Fruit fly (Drosophila melanogaster) whole organism, embryonic: Measurements from ENCODE around the gene Tasp1.

Experiments
- Ada2b ChIP-seq: fragments of 200-800 bp; sonication (Bioruptor generic); IDR thresholded peaks from 2 replicates; pipeline ENCODE4 v1.3.6; 2022; ENCODE audit warnings: missing biosample characterization, missing genetic modification characterization
- Aef1 ChIP-seq: fragments of 200-800 bp; sonication (Bioruptor generic); IDR thresholded peaks from 3 replicates; pipeline ENCODE4 v1.3.6; 2022; ENCODE audit warnings: missing biosample characterization, missing genetic modification characterization
- CG11085 ChIP-seq: fragments of 200-800 bp; sonication (Bioruptor generic); IDR thresholded peaks from 2 replicates; pipeline ENCODE4 v1.3.6; 2022; ENCODE audit warnings: missing biosample characterization, missing genetic modification characterization
- CG11504 ChIP-seq: fragments of 200-800 bp; sonication (Bioruptor generic); optimal IDR thresholded peaks from 3 replicates; lab custom pipeline; 2019; ENCODE audit warnings: missing biosample characterization, mild to moderate bottlenecking, missing genetic modification characterization, moderate library complexity
- CG12155 ChIP-seq: fragments of 200-800 bp; sonication (Bioruptor generic); optimal IDR thresholded peaks from 3 replicates; lab custom pipeline; 2016; ENCODE audit warnings: missing biosample characterization, missing genetic modification characterization
- CG13296 ChIP-seq: fragments of 200-800 bp; sonication (Bioruptor generic); optimal IDR thresholded peaks from 3 replicates; lab custom pipeline; 2018; ENCODE audit warnings: missing biosample characterization, mild to moderate bottlenecking, missing genetic modification characterization
- CG13624 ChIP-seq: fragments of 200-800 bp; sonication (Bioruptor generic); optimal IDR thresholded peaks from 2 replicates; lab custom pipeline; 2016; ENCODE audit warnings: missing biosample characterization, missing genetic modification characterization
- CG14667 ChIP-seq: fragments of 200-800 bp; sonication (Bioruptor generic); IDR thresholded peaks from 2 replicates; pipeline ENCODE4 v1.3.6; 2022; ENCODE audit warnings: missing biosample characterization, missing genetic modification characterization
- CG1529 ChIP-seq: fragments of 200-800 bp; sonication (Bioruptor generic); optimal IDR thresholded peaks from 3 replicates; lab custom pipeline; 2018; ENCODE audit warnings: missing biosample characterization, missing genetic modification characterization
- CG1602 ChIP-seq: fragments of 200-800 bp; sonication (Bioruptor generic); optimal IDR thresholded peaks from 3 replicates; lab custom pipeline; 2016; ENCODE audit warnings: missing biosample characterization, missing genetic modification characterization
- CG1603 ChIP-seq: fragments of 200-800 bp; sonication (Bioruptor generic); optimal IDR thresholded peaks from 2 replicates; lab custom pipeline; 2019; ENCODE audit warnings: missing biosample characterization, mild to moderate bottlenecking, missing genetic modification characterization, moderate library complexity
- CG1647 ChIP-seq: fragments of 200-800 bp; sonication (Bioruptor generic); optimal IDR thresholded peaks from 3 replicates; lab custom pipeline; 2016; ENCODE audit warnings: missing biosample characterization, missing genetic modification characterization
- CG2116 ChIP-seq: fragments of 200-800 bp; sonication (Bioruptor generic); optimal IDR thresholded peaks from 3 replicates; lab custom pipeline; 2018; ENCODE audit warnings: missing biosample characterization, mild to moderate bottlenecking, missing genetic modification characterization
- CG2129 ChIP-seq: fragments of 200-800 bp; sonication (Bioruptor generic); IDR thresholded peaks from 2 replicates; pipeline ENCODE4 v1.3.6; 2022; ENCODE audit warnings: missing biosample characterization, missing genetic modification characterization; ENCODE audit not compliant: partially characterized antibody
- CG3838 ChIP-seq: fragments of 200-800 bp; sonication (Bioruptor generic); optimal IDR thresholded peaks from 3 replicates; lab custom pipeline; 2016; ENCODE audit warnings: missing biosample characterization, missing genetic modification characterization
- CG6254 ChIP-seq: fragments of 200-800 bp; sonication (Bioruptor generic); optimal IDR thresholded peaks from 3 replicates; lab custom pipeline; 2017; ENCODE audit warnings: mild to moderate bottlenecking, missing biosample characterization, missing genetic modification reagents, missing genetic modification characterization
- CG6854 ChIP-seq: fragments of 200-800 bp; sonication (Bioruptor generic); optimal IDR thresholded peaks from 3 replicates; lab custom pipeline; 2017; ENCODE audit warnings: missing biosample characterization, mild to moderate bottlenecking, missing genetic modification characterization
- CG7987 ChIP-seq: fragments of 200-800 bp; sonication (Bioruptor generic); optimal IDR thresholded peaks from 2 replicates; lab custom pipeline; 2018; ENCODE audit warnings: missing biosample characterization, mild to moderate bottlenecking, missing genetic modification characterization, moderate library complexity
- CG8359 ChIP-seq: fragments of 200-800 bp; sonication (Bioruptor generic); optimal IDR thresholded peaks from 2 replicates; lab custom pipeline; 2017; ENCODE audit warnings: missing biosample characterization, mild to moderate bottlenecking, missing genetic modification characterization, borderline replicate concordance
- CG8388 ChIP-seq: fragments of 200-800 bp; sonication (Bioruptor generic); optimal IDR thresholded peaks from 2 replicates; lab custom pipeline; 2019; ENCODE audit warnings: missing biosample characterization, mild to moderate bottlenecking, missing genetic modification characterization, moderate library complexity
- CG9437 ChIP-seq: fragments of 200-800 bp; sonication (Bioruptor generic); optimal IDR thresholded peaks from 2 replicates; lab custom pipeline; 2018; ENCODE audit warnings: missing biosample characterization, mild to moderate bottlenecking, missing genetic modification characterization
- CG9817 ChIP-seq: fragments of 200-800 bp; sonication (Bioruptor generic); optimal IDR thresholded peaks from 2 replicates; lab custom pipeline; 2018; ENCODE audit warnings: missing biosample characterization, mild to moderate bottlenecking, missing genetic modification characterization, moderate library complexity
- Doc2 ChIP-seq: fragments of 200-800 bp; sonication (Bioruptor generic); IDR thresholded peaks from 2 replicates; pipeline ENCODE4 v1.3.6; 2022; ENCODE audit warnings: missing biosample characterization, missing genetic modification characterization
- Drgx ChIP-seq: fragments of 200-800 bp; sonication (Bioruptor generic); IDR thresholded peaks from 2 replicates; pipeline ENCODE4 v1.3.6; 2022; ENCODE audit warnings: missing biosample characterization, missing genetic modification characterization
- E2f1 ChIP-seq: fragments of 200-800 bp; sonication (Bioruptor generic); IDR thresholded peaks from 2 replicates; pipeline ENCODE4 v1.3.6; 2022; ENCODE audit warnings: missing biosample characterization, missing genetic modification characterization
- Hr78 ChIP-seq, 2 experiments: fragments of 200-800 bp in 1 of 2; fragments of >200 bp in 1 of 2; sonication (Bioruptor generic) in 1 of 2; optimal IDR thresholded peaks; 2 replicates each; lab custom pipeline; 2017 to 2019; ENCODE audit warnings: missing biosample characterization in 2 of 2, missing genetic modification characterization in 2 of 2, mild to moderate bottlenecking in 1 of 2, moderate library complexity in 1 of 2
- Lhr ChIP-seq: fragments of 200-800 bp; sonication (Bioruptor generic); optimal IDR thresholded peaks from 3 replicates; lab custom pipeline; 2017; ENCODE audit warnings: mild to moderate bottlenecking, missing biosample characterization, missing genetic modification reagents, missing genetic modification characterization
- Opbp ChIP-seq: fragments of 200-800 bp; sonication (Bioruptor generic); IDR thresholded peaks from 3 replicates; pipeline ENCODE4 v1.3.6; 2022; ENCODE audit warnings: missing biosample characterization, missing genetic modification characterization; ENCODE audit not compliant: partially characterized antibody
- Pdp1 ChIP-seq, 2 experiments: fragments of 200-800 bp; sonication (Bioruptor generic); optimal IDR thresholded peaks; 3 replicates each; lab custom pipeline; 2016; ENCODE audit warnings: missing biosample characterization in 2 of 2, missing genetic modification characterization in 2 of 2, mild to moderate bottlenecking in 1 of 2, moderate library complexity in 1 of 2
- Rfx ChIP-seq: fragments of 200-800 bp; sonication (Bioruptor generic); IDR thresholded peaks from 2 replicates; pipeline ENCODE4 v1.3.6; 2022; ENCODE audit warnings: missing biosample characterization, missing genetic modification characterization
- Sox100B ChIP-seq: fragments of 200-800 bp; sonication (Bioruptor generic); optimal IDR thresholded peaks from 3 replicates; lab custom pipeline; 2018; ENCODE audit warnings: missing biosample characterization, mild to moderate bottlenecking, missing genetic modification characterization
- Sox102F ChIP-seq: fragments of 200-800 bp; sonication (Bioruptor generic); optimal IDR thresholded peaks from 2 replicates; lab custom pipeline; 2018; ENCODE audit warnings: missing biosample characterization, mild to moderate bottlenecking, missing genetic modification characterization, moderate library complexity
- YL-1 ChIP-seq: fragments of 200-800 bp; sonication (Bioruptor generic); optimal IDR thresholded peaks from 3 replicates; lab custom pipeline; 2017; ENCODE audit warnings: missing biosample characterization, mild to moderate bottlenecking, missing genetic modification characterization
- btn ChIP-seq: fragments of 200-800 bp; sonication (Bioruptor generic); optimal IDR thresholded peaks from 2 replicates; lab custom pipeline; 2016; ENCODE audit warnings: missing biosample characterization, missing genetic modification characterization
- dati ChIP-seq: fragments of 200-800 bp; sonication (Bioruptor generic); IDR thresholded peaks from 2 replicates; pipeline ENCODE4 v1.3.6; 2022; ENCODE audit warnings: missing biosample characterization, missing genetic modification characterization
- dimm ChIP-seq: fragments of 200-800 bp; sonication (Bioruptor generic); IDR thresholded peaks from 2 replicates; pipeline ENCODE4 v1.3.6; 2022; ENCODE audit warnings: missing biosample characterization, missing genetic modification characterization
- dmrt99B ChIP-seq: fragments of 200-800 bp; sonication (Bioruptor generic); optimal IDR thresholded peaks from 2 replicates; lab custom pipeline; 2018; ENCODE audit warnings: missing biosample characterization, mild to moderate bottlenecking, missing genetic modification characterization, moderate library complexity
- dpn ChIP-seq, 2 experiments: fragments of 200-800 bp; sonication (Bioruptor generic); optimal IDR thresholded peaks; 3 replicates each; lab custom pipeline; 2016; ENCODE audit warnings: missing biosample characterization in 2 of 2, missing genetic modification characterization in 2 of 2
- esg ChIP-seq: fragments of 200-800 bp; sonication (Bioruptor generic); conservative IDR thresholded peaks from 2 replicates; pipeline ENCODE4 v1.3.6; 2022; ENCODE audit warnings: missing biosample characterization, missing genetic modification characterization
- eve ChIP-seq, 2 experiments: fragments of >200 bp; optimal IDR thresholded peaks; 2 replicates each; lab custom pipeline; 2017; ENCODE audit warnings: missing biosample characterization in 2 of 2, missing genetic modification characterization in 2 of 2
- grn ChIP-seq: fragments of 200-800 bp; sonication (Bioruptor generic); optimal IDR thresholded peaks from 3 replicates; lab custom pipeline; 2017; ENCODE audit warnings: missing biosample characterization, missing genetic modification characterization
- nerfin-2 ChIP-seq: fragments of 200-800 bp; sonication (Bioruptor generic); IDR thresholded peaks from 2 replicates; pipeline ENCODE4 v1.3.6; 2022; ENCODE audit warnings: missing biosample characterization, missing genetic modification characterization; ENCODE audit not compliant: partially characterized antibody
- nmo ChIP-seq: fragments of 200-800 bp; sonication (Bioruptor generic); optimal IDR thresholded peaks from 2 replicates; lab custom pipeline; 2018; ENCODE audit warnings: missing biosample characterization, mild to moderate bottlenecking, missing genetic modification characterization, moderate library complexity
- org-1 ChIP-seq: fragments of 200-800 bp; sonication (Bioruptor generic); optimal IDR thresholded peaks from 2 replicates; lab custom pipeline; 2017; ENCODE audit warnings: missing biosample characterization, missing genetic modification characterization
- peb ChIP-seq: fragments of 200-800 bp; sonication (Bioruptor generic); IDR thresholded peaks from 2 replicates; pipeline ENCODE4 v1.3.6; 2022; ENCODE audit warnings: missing biosample characterization, missing genetic modification characterization
- salm ChIP-seq: fragments of 200-800 bp; sonication (Bioruptor generic); optimal IDR thresholded peaks from 2 replicates; lab custom pipeline; 2018; ENCODE audit warnings: missing biosample characterization, mild to moderate bottlenecking, missing genetic modification characterization
- trh ChIP-seq: fragments of 200-800 bp; sonication (Bioruptor generic); optimal IDR thresholded peaks from 2 replicates; lab custom pipeline; 2016; ENCODE audit warnings: missing biosample characterization, missing genetic modification characterization
- vfl ChIP-seq: fragments of 200-800 bp; sonication (Bioruptor generic); optimal IDR thresholded peaks from 2 replicates; lab custom pipeline; 2016; ENCODE audit warnings: missing biosample characterization, missing genetic modification characterization
- zen ChIP-seq: fragments of 200-800 bp; sonication (Bioruptor generic); optimal IDR thresholded peaks from 3 replicates; lab custom pipeline; 2018; ENCODE audit warnings: missing biosample characterization, mild to moderate bottlenecking, missing genetic modification characterization, moderate library complexity
- zen2 ChIP-seq: fragments of 200-800 bp; sonication (Bioruptor generic); IDR thresholded peaks from 3 replicates; pipeline ENCODE4 v1.3.6; 2022; ENCODE audit warnings: missing biosample characterization, missing genetic modification characterization; ENCODE audit not compliant: partially characterized antibody

The Tasp1 gene

DNA sequence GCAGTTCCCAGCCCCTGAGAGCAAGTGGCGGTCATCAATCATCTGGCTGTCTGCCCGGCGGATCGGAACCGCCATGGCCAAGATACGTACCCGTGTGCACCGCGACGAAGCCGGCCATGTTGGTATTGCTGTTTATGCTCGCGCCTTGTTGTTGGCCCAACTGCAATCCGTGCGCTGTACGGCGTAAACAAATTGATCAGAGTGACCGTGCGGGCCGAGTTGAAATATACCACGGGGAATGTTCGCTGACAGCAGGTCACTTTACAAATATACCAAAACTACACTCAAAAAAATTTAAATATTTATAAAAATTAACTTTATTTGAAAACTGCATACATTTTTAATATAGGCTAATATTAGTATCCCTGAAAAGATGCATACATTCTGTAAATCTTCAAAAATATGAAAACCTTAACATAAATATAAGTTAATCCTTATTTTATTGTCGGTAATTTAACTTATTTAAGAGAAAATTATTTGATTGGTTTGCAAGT lies at the start of gene Tasp1 (continued):
- TF ChIP-seq CG13296 (GFP tag; lab: Kevin White, UChicago) = peak; percentile 55
- 0 out of 2 replicates have a peak, but pooled peaks have one; percentile 24 for TF ChIP-seq peb (GFP tag; lab: Robert Waterston, UW)
- peak; percentile 59 for TF ChIP-seq CG12155 (GFP tag; lab: Kevin White, UChicago)
- peak in 1 of 2 experiments; percentile 49 for TF ChIP-seq Pdp1 (GFP tag; optimal IDR thresholded peaks at IDR 0.05; lab: Kevin White, UChicago)
- no peak for TF ChIP-seq CG6854 (GFP tag; lab: Kevin White, UChicago)
- TF ChIP-seq Opbp (GFP tag; lab: Robert Waterston, UW) = peak; percentile 56; the same call in 1 of the 3 replicates
- TF ChIP-seq CG1647 (GFP tag; lab: Kevin White, UChicago) = no peak
- TF ChIP-seq Hr78 (GFP tag; optimal IDR thresholded peaks at IDR 0.05; lab: Kevin White, UChicago) = no peak
- TF ChIP-seq vfl = peak; percentile 48
- no peak for TF ChIP-seq nerfin-2 (GFP tag; lab: Robert Waterston, UW)
- TF ChIP-seq CG1603 (tag; lab: Kevin White, UChicago) = no peak
- TF ChIP-seq Doc2 (GFP tag; lab: Robert Waterston, UW) = no peak
- TF ChIP-seq CG8359 (GFP tag; lab: Kevin White, UChicago) = no peak
- TF ChIP-seq dati (GFP tag; lab: Robert Waterston, UW) = no peak
- TF ChIP-seq CG6254 = peak; percentile 22
- TF ChIP-seq CG8388 (GFP tag; lab: Kevin White, UChicago) = peak; percentile 67
- peak; percentile 79 for TF ChIP-seq Rfx (GFP tag; lab: Robert Waterston, UW)
- peak; percentile 49 for TF ChIP-seq Lhr (GFP tag; lab: Kevin White, UChicago)
- TF ChIP-seq CG7987 (GFP tag; lab: Kevin White, UChicago) = no peak
- peak; percentile 51 for TF ChIP-seq CG2116 (GFP tag; lab: Kevin White, UChicago)
- no peak; the same call in 1 of the 2 replicates for TF ChIP-seq CG11085 (GFP tag; lab: Robert Waterston, UW)
- TF ChIP-seq CG11504 (tag; lab: Kevin White, UChicago) = no peak
- peak; percentile 55 for TF ChIP-seq CG1602 (GFP tag; lab: Kevin White, UChicago)
- TF ChIP-seq CG3838 (GFP tag; lab: Kevin White, UChicago) = no peak
- TF ChIP-seq CG14667 = no peak
- no peak for TF ChIP-seq btn (GFP tag; lab: Kevin White, UChicago)
- TF ChIP-seq dpn (GFP tag; optimal IDR thresholded peaks at IDR 0.05; lab: Kevin White, UChicago) = peak in 1 of 2 experiments; percentile 55
- TF ChIP-seq CG1529 (GFP tag; lab: Kevin White, UChicago) = no peak
- no peak for TF ChIP-seq CG2129 (GFP tag; lab: Robert Waterston, UW)
- no peak for TF ChIP-seq Sox102F
- peak; percentile 79 for TF ChIP-seq E2f1 (GFP tag; lab: Robert Waterston, UW)
- TF ChIP-seq org-1 (GFP tag; lab: Kevin White, UChicago) = no peak
- no peak for TF ChIP-seq CG13624
- TF ChIP-seq salm (tag; lab: Kevin White, UChicago) = peak; percentile 39
- peak; percentile 36 for TF ChIP-seq Drgx
- peak; percentile 47 for TF ChIP-seq CG9437 (GFP tag; lab: Kevin White, UChicago)
- no peak for TF ChIP-seq trh (GFP tag; lab: Kevin White, UChicago)
- no peak for TF ChIP-seq eve (GFP tag; optimal IDR thresholded peaks at IDR 0.05; lab: Kevin White, UChicago)
- peak; percentile 48 for TF ChIP-seq YL-1 (GFP tag; lab: Kevin White, UChicago)
- no peak for TF ChIP-seq dmrt99B (tag; lab: Kevin White, UChicago)
- TF ChIP-seq esg = peak; percentile 67
- peak; percentile 60 for TF ChIP-seq Aef1 (GFP tag; lab: Robert Waterston, UW)
- peak; percentile 41 for TF ChIP-seq CG9817 (tag; lab: Kevin White, UChicago)
- TF ChIP-seq nmo (GFP tag; lab: Kevin White, UChicago) = peak; percentile 81
- peak; percentile 54 for TF ChIP-seq Sox100B (GFP tag; lab: Kevin White, UChicago)
- no peak for TF ChIP-seq zen2 (GFP tag; lab: Robert Waterston, UW)
- TF ChIP-seq dimm (GFP tag; lab: Robert Waterston, UW) = no peak
- peak; percentile 62 for TF ChIP-seq Ada2b
- peak; percentile 54 for TF ChIP-seq zen
- TF ChIP-seq grn = no peak
